Worm (Caenorhabditis elegans): ENCODE data around the gene clec-50.
"Not testable (repeated sequence)": the region's sequence is repeated elsewhere in the genome, so short reads cannot be mapped to it uniquely, and the experiment has no call there.

The clec-50 gene

DNA sequence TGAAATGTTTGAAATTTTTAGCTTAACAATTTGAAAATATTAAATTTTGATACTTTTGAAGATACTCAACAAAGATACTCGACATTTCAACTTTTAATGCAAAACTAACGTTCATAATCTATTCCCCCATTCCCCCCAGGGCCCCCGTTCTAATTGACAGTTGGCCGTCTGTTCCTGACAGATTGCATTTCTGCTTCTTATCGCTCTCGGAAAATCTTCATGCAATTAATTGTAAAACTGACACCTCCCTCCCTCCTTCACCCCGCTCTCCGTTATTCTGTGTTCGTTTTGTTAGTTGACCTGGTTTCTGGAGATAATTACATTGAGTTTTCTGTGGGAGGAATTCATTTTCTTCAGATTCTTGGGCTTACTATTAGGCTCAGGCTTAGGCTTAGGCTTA, 37.2 kb downstream of the clec-50 start:
- TF ChIP-seq elt-1 (tag; optimal IDR thresholded peaks at IDR 0.05) (no peak), jun-1 (tag; optimal IDR thresholded peaks at IDR 0.05) (no peak), ztf-4 (tag; optimal IDR thresholded peaks at IDR 0.05) (no peak), mml-1 (tag; optimal IDR thresholded peaks at IDR 0.05) (no peak), nhr-23 (tag; optimal IDR thresholded peaks at IDR 0.05) (no peak), ceh-9 (tag; optimal IDR thresholded peaks at IDR 0.05) (no peak), mdl-1 (tag; optimal IDR thresholded peaks at IDR 0.05) (no peak), ceh-82 (tag; optimal IDR thresholded peaks at IDR 0.05) (no peak), R02D3.7 (tag; optimal IDR thresholded peaks at IDR 0.05) (no peak), pqm-1 (tag; optimal IDR thresholded peaks at IDR 0.05) (no peak), fkh-2 (tag; optimal IDR thresholded peaks at IDR 0.05) (no peak), hmg-11 (tag; optimal IDR thresholded peaks at IDR 0.05) (no peak), fos-1 (tag; optimal IDR thresholded peaks at IDR 0.05) (no peak), nhr-11 (tag; optimal IDR thresholded peaks at IDR 0.05) (no peak), nhr-76 (tag; optimal IDR thresholded peaks at IDR 0.05) (no peak), nhr-77 (tag; optimal IDR thresholded peaks at IDR 0.05) (no peak)

DNA sequence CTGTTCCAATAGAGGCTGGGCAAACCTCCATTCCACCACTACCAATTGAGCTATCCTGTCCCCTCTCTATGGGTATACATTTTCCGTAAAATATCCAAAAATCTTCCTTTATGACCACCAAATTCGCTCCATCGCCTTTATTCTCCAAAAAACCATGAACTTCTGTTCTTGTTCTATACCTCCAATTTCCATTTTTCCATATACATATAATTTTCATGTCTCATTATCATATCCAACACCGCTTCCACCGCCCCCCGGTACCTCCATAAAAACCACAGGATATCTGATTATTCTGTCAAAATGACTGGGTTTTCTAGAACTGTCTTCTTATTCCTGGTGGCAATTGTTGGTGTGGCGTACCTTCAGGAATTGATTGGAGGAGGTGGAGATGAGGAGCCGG, 39.3 kb downstream of the clec-50 start, which contains the start of gene Y43F8C.17:
TSS of gene Y43F8C.17 (plus strand) at position 301 of the 400 bp plus-strand sequence.
- TF ChIP-seq mdl-1 (tag; optimal IDR thresholded peaks at IDR 0.05): no peak

DNA sequence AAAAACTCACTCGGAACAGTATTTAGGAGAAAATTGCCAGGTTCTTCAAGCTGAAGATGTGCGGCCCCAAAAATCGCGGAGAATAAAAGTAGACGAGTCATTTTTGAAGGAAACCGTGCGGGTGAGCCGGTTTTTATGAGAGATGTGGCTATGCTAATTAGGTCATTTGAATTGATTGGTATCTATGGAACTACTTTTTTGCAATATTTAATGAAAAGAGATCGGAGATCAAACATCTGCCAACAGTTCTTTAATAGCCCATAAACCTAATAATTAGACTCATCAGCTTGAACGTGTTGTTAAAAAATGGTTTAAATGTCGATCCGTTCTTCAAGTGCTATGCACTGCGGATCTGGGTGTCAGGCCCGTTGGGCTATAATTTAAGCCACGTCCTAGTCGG, 39.7 kb downstream of the clec-50 start, which contains the start of gene Y43F8C.16:
TSS of gene Y43F8C.16 (minus strand) at position 101 of the 400 bp plus-strand sequence.
- no peak for TF ChIP-seq elt-3 (tag; optimal IDR thresholded peaks at IDR 0.05)
- TF ChIP-seq R02D3.7 (tag; optimal IDR thresholded peaks at IDR 0.05): no peak
- no peak for TF ChIP-seq fkh-2 (tag; optimal IDR thresholded peaks at IDR 0.05)
- TF ChIP-seq tbx-2 (tag; optimal IDR thresholded peaks at IDR 0.05): no peak
- no peak for TF ChIP-seq fos-1 (tag; optimal IDR thresholded peaks at IDR 0.05)
- TF ChIP-seq nhr-67 (tag; optimal IDR thresholded peaks at IDR 0.05): no peak
- TF ChIP-seq nhr-76 (tag; optimal IDR thresholded peaks at IDR 0.05): no peak
- no peak for TF ChIP-seq lsy-12 (tag; optimal IDR thresholded peaks at IDR 0.05)
- TF ChIP-seq nhr-237 (tag; optimal IDR thresholded peaks at IDR 0.05): no peak
- no peak for TF ChIP-seq nhr-25 (tag; optimal IDR thresholded peaks at IDR 0.05)
- no peak for TF ChIP-seq ztf-4 (tag; optimal IDR thresholded peaks at IDR 0.05)
- no peak for TF ChIP-seq lin-15B (tag; optimal IDR thresholded peaks at IDR 0.05)
- TF ChIP-seq pqm-1 (tag; optimal IDR thresholded peaks at IDR 0.05): no peak
- TF ChIP-seq nhr-77 (tag; optimal IDR thresholded peaks at IDR 0.05): no peak
- TF ChIP-seq snpc-4 (tag; optimal IDR thresholded peaks at IDR 0.05): no peak

- not testable (repeated sequence) for TF ChIP-seq aly-2, ZK546.5, ztf-11 (tag; optimal IDR thresholded peaks at IDR 0.05)
Measured at ce11 chrV:19711646-19712045, 43.5 kb downstream of the clec-50 start, which contains the start of gene Y43F8C.23. TSS of gene Y43F8C.23 (minus strand) at chrV:19711746.

ce11 chrV:19710514-19710913, 44.7 kb downstream of the clec-50 start, which contains the start of gene Y43F8C.15:
TSS of gene Y43F8C.15 (minus strand) at chrV:19710614.
- not testable (repeated sequence) for TF ChIP-seq nhr-76, nhr-23, ceh-28 (tag; optimal IDR thresholded peaks at IDR 0.05)

DNA sequence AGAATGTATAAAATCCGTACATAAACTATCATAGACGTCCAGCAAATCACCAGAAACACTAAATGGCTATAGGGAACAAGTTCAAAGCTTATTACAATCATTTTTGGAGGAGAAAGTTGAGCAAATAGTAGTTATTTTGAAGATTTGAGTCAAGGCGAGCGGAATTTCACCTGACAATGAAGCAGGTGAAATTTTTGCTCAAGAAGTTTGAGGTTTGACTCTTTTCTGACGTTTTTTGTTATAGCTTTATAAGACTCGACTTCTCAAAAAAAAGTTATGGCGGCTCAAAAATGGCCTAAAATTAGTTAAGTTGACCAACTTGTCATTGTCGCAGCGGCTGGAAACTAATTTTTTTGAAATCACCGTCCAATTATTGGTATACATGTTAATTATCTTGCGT, 46.3 kb downstream of the clec-50 start, which contains the start of gene srv-3:
TSS of gene srv-3 (minus strand) at position 101 of the 400 bp plus-strand sequence.
- no peak for TF ChIP-seq ceh-16 (tag; optimal IDR thresholded peaks at IDR 0.05)
- TF ChIP-seq mdl-1 (tag; optimal IDR thresholded peaks at IDR 0.05): no peak
- no peak for TF ChIP-seq elt-3 (tag; optimal IDR thresholded peaks at IDR 0.05)
- no peak for TF ChIP-seq sea-2 (GFP tag; optimal IDR thresholded peaks at IDR 0.05)
- no peak for TF ChIP-seq mml-1 (tag; optimal IDR thresholded peaks at IDR 0.05)
- TF ChIP-seq fkh-2 (tag; optimal IDR thresholded peaks at IDR 0.05): no peak
- no peak for TF ChIP-seq ceh-82 (tag; optimal IDR thresholded peaks at IDR 0.05)
- TF ChIP-seq ztf-4 (tag; optimal IDR thresholded peaks at IDR 0.05): no peak
- no peak for TF ChIP-seq pqm-1 (tag; optimal IDR thresholded peaks at IDR 0.05)
- no peak for TF ChIP-seq nhr-25 (tag; optimal IDR thresholded peaks at IDR 0.05)
- TF ChIP-seq lsy-12 (tag; optimal IDR thresholded peaks at IDR 0.05): no peak
- TF ChIP-seq ama-1 (optimal IDR thresholded peaks at IDR 0.05): no peak
- TF ChIP-seq nhr-76 (tag; optimal IDR thresholded peaks at IDR 0.05): no peak
- no peak for TF ChIP-seq unc-62 (GFP tag; optimal IDR thresholded peaks at IDR 0.05)
- TF ChIP-seq ztf-11 (tag; optimal IDR thresholded peaks at IDR 0.05): no peak
- no peak for TF ChIP-seq fkh-10 (GFP tag; optimal IDR thresholded peaks at IDR 0.05)
- TF ChIP-seq nhr-11 (tag; optimal IDR thresholded peaks at IDR 0.05): no peak
- TF ChIP-seq zag-1 (tag; optimal IDR thresholded peaks at IDR 0.05): no peak
- no peak for TF ChIP-seq egl-5 (tag; optimal IDR thresholded peaks at IDR 0.05)
